Fruit fly (Drosophila melanogaster) whole organism, embryonic: ENCODE results near the gene CG6414.

Source experiments
- Atf6 ChIP-seq: fragments of 200-800 bp; sonication (Bioruptor generic); IDR thresholded peaks from 2 replicates; pipeline ENCODE4 v1.3.6; 2022; ENCODE audit warnings: missing biosample characterization, missing genetic modification characterization
- CG10959 ChIP-seq: fragments of 200-800 bp; sonication (Bioruptor generic); IDR thresholded peaks from 2 replicates; pipeline ENCODE4 v1.3.6; 2022; ENCODE audit warnings: missing biosample characterization, missing genetic modification characterization
- CG12104 ChIP-seq: fragments of 200-800 bp; sonication (Bioruptor generic); optimal IDR thresholded peaks from 3 replicates; lab custom pipeline; 2016; ENCODE audit warnings: missing biosample characterization, missing genetic modification characterization
- CG12219 ChIP-seq: fragments of 200-800 bp; sonication (Bioruptor generic); optimal IDR thresholded peaks from 3 replicates; lab custom pipeline; 2018; ENCODE audit warnings: missing biosample characterization, mild to moderate bottlenecking, missing genetic modification characterization
- CG12299 ChIP-seq: fragments of 200-800 bp; sonication (Bioruptor generic); optimal IDR thresholded peaks from 2 replicates; lab custom pipeline; 2018; ENCODE audit warnings: missing biosample characterization, mild to moderate bottlenecking, missing genetic modification characterization
- CG12391 ChIP-seq: fragments of 200-800 bp; sonication (Bioruptor generic); optimal IDR thresholded peaks from 3 replicates; lab custom pipeline; 2018; ENCODE audit warnings: missing biosample characterization, mild to moderate bottlenecking, missing genetic modification characterization, moderate library complexity
- CG13123 ChIP-seq: fragments of 200-800 bp; sonication (Bioruptor generic); optimal IDR thresholded peaks from 2 replicates; lab custom pipeline; 2016; ENCODE audit warnings: missing biosample characterization, missing genetic modification characterization
- CG13296 ChIP-seq: fragments of 200-800 bp; sonication (Bioruptor generic); optimal IDR thresholded peaks from 3 replicates; lab custom pipeline; 2018; ENCODE audit warnings: missing biosample characterization, mild to moderate bottlenecking, missing genetic modification characterization
- CG13424 ChIP-seq: fragments of 200-800 bp; sonication (Bioruptor generic); optimal IDR thresholded peaks from 2 replicates; lab custom pipeline; 2019; ENCODE audit warnings: missing biosample characterization, mild to moderate bottlenecking, missing genetic modification characterization, moderate library complexity
- CG14667 ChIP-seq: fragments of 200-800 bp; sonication (Bioruptor generic); IDR thresholded peaks from 2 replicates; pipeline ENCODE4 v1.3.6; 2022; ENCODE audit warnings: missing biosample characterization, missing genetic modification characterization
- CG1602 ChIP-seq: fragments of 200-800 bp; sonication (Bioruptor generic); optimal IDR thresholded peaks from 3 replicates; lab custom pipeline; 2016; ENCODE audit warnings: missing biosample characterization, missing genetic modification characterization
- CG17912 ChIP-seq: fragments of 200-800 bp; sonication (Bioruptor generic); optimal IDR thresholded peaks from 2 replicates; lab custom pipeline; 2018; ENCODE audit warnings: missing biosample characterization, mild to moderate bottlenecking, missing genetic modification characterization
- CG31224 ChIP-seq: fragments of 200-800 bp; sonication (Bioruptor generic); IDR thresholded peaks from 2 replicates; pipeline ENCODE4 v1.3.6; 2022; ENCODE audit warnings: missing biosample characterization, missing genetic modification characterization
- CG3281 ChIP-seq: fragments of 200-800 bp; sonication (Bioruptor generic); optimal IDR thresholded peaks from 3 replicates; lab custom pipeline; 2017; ENCODE audit warnings: missing biosample characterization, mild to moderate bottlenecking, missing genetic modification characterization
- CG33213 ChIP-seq: fragments of 200-800 bp; sonication (Bioruptor generic); optimal IDR thresholded peaks from 3 replicates; lab custom pipeline; 2016; ENCODE audit warnings: missing biosample characterization, missing genetic modification characterization
- CG34376 ChIP-seq: fragments of 200-800 bp; sonication (Bioruptor generic); optimal IDR thresholded peaks from 2 replicates; lab custom pipeline; 2018; ENCODE audit warnings: missing biosample characterization, mild to moderate bottlenecking, missing genetic modification characterization
- CG34422 ChIP-seq: fragments of 200-800 bp; sonication (Bioruptor generic); IDR thresholded peaks from 3 replicates; pipeline ENCODE4 v1.3.6; 2022; ENCODE audit warnings: missing biosample characterization, missing genetic modification characterization
- CG3838 ChIP-seq: fragments of 200-800 bp; sonication (Bioruptor generic); optimal IDR thresholded peaks from 3 replicates; lab custom pipeline; 2016; ENCODE audit warnings: missing biosample characterization, missing genetic modification characterization
- CG4617 ChIP-seq: fragments of 200-800 bp; sonication (Bioruptor generic); optimal IDR thresholded peaks from 3 replicates; lab custom pipeline; 2016; ENCODE audit warnings: missing biosample characterization, missing genetic modification characterization, borderline replicate concordance
- CG6254 ChIP-seq: fragments of 200-800 bp; sonication (Bioruptor generic); optimal IDR thresholded peaks from 3 replicates; lab custom pipeline; 2017; ENCODE audit warnings: mild to moderate bottlenecking, missing biosample characterization, missing genetic modification reagents, missing genetic modification characterization
- CG8478 ChIP-seq: fragments of >200 bp; optimal IDR thresholded peaks from 2 replicates; lab custom pipeline; 2018
- CG9876 ChIP-seq: fragments of 200-800 bp; sonication (Bioruptor generic); optimal IDR thresholded peaks from 2 replicates; lab custom pipeline; 2016; ENCODE audit warnings: missing biosample characterization, missing genetic modification characterization
- MBD-R2 ChIP-seq: fragments of 200-800 bp; sonication (Bioruptor generic); IDR thresholded peaks from 2 replicates; pipeline ENCODE4 v1.3.6; 2022; ENCODE audit warnings: missing biosample characterization, missing genetic modification characterization
- Mad ChIP-seq: fragments of 200-800 bp; sonication (Bioruptor generic); optimal IDR thresholded peaks from 2 replicates; lab custom pipeline; 2016; ENCODE audit warnings: missing biosample characterization, missing genetic modification characterization
- NfI ChIP-seq: fragments of 200-800 bp; sonication (Bioruptor generic); optimal IDR thresholded peaks from 3 replicates; lab custom pipeline; 2018; ENCODE audit warnings: missing biosample characterization, mild to moderate bottlenecking, missing genetic modification characterization, moderate library complexity
- Oli ChIP-seq: fragments of 200-800 bp; sonication (Bioruptor generic); optimal IDR thresholded peaks from 2 replicates; lab custom pipeline; 2018; ENCODE audit warnings: missing biosample characterization, mild to moderate bottlenecking, missing genetic modification characterization, moderate library complexity
- Optix ChIP-seq: fragments of 200-800 bp; sonication (Bioruptor generic); IDR thresholded peaks from 3 replicates; pipeline ENCODE4 v1.3.6; 2022; ENCODE audit warnings: missing biosample characterization, missing genetic modification characterization
- Pdp1 ChIP-seq, 2 experiments: fragments of 200-800 bp; sonication (Bioruptor generic); optimal IDR thresholded peaks; 3 replicates each; lab custom pipeline; 2016; ENCODE audit warnings: missing biosample characterization in 2 of 2, missing genetic modification characterization in 2 of 2, mild to moderate bottlenecking in 1 of 2, moderate library complexity in 1 of 2
- Side ChIP-seq: fragments of 200-800 bp; sonication (Bioruptor generic); optimal IDR thresholded peaks from 2 replicates; lab custom pipeline; 2016; ENCODE audit warnings: missing biosample characterization, missing genetic modification characterization
- TFAM ChIP-seq: fragments of 200-800 bp; sonication (Bioruptor generic); optimal IDR thresholded peaks from 2 replicates; lab custom pipeline; 2017; ENCODE audit warnings: missing biosample characterization, missing genetic modification characterization, inconsistent platforms
- abd-A ChIP-seq: fragments of 200-800 bp; sonication (Bioruptor generic); optimal IDR thresholded peaks from 3 replicates; lab custom pipeline; 2019; ENCODE audit warnings: missing biosample characterization, mild to moderate bottlenecking, missing genetic modification characterization, moderate library complexity
- ap ChIP-seq: fragments of 200-800 bp; sonication (Bioruptor generic); IDR thresholded peaks from 2 replicates; pipeline ENCODE4 v1.3.6; 2022; ENCODE audit warnings: missing biosample characterization, missing genetic modification characterization
- bcd ChIP-seq: fragments of 200-800 bp; sonication (Bioruptor generic); optimal IDR thresholded peaks from 2 replicates; lab custom pipeline; 2017; ENCODE audit warnings: missing biosample characterization, mild to moderate bottlenecking, missing genetic modification characterization
- bowl ChIP-seq: fragments of 200-800 bp; sonication (Bioruptor generic); IDR thresholded peaks from 2 replicates; pipeline ENCODE4 v1.3.6; 2022; ENCODE audit warnings: missing biosample characterization, missing genetic modification characterization
- cad ChIP-seq: fragments of >200 bp; optimal IDR thresholded peaks from 2 replicates; lab custom pipeline; 2017; ENCODE audit warnings: missing biosample characterization, missing genetic modification characterization
- caup ChIP-seq: fragments of 200-800 bp; sonication (Bioruptor generic); optimal IDR thresholded peaks from 3 replicates; lab custom pipeline; 2017; ENCODE audit warnings: missing biosample characterization, mild to moderate bottlenecking, missing genetic modification characterization, moderate library complexity; ENCODE audit not compliant: severe bottlenecking
- chm ChIP-seq: fragments of 200-800 bp; sonication (Bioruptor generic); IDR thresholded peaks from 2 replicates; pipeline ENCODE4 v1.3.6; 2022; ENCODE audit warnings: missing biosample characterization, missing genetic modification characterization
- chn ChIP-seq: fragments of 200-800 bp; sonication (Bioruptor generic); optimal IDR thresholded peaks from 2 replicates; lab custom pipeline; 2016; ENCODE audit warnings: missing biosample characterization, missing genetic modification characterization
- da ChIP-seq: fragments of 200-800 bp; sonication (Bioruptor generic); optimal IDR thresholded peaks from 2 replicates; lab custom pipeline; 2016; ENCODE audit warnings: missing biosample characterization, missing genetic modification characterization
- eve ChIP-seq, 2 experiments: fragments of >200 bp; optimal IDR thresholded peaks; 2 replicates each; lab custom pipeline; 2017; ENCODE audit warnings: missing biosample characterization in 2 of 2, missing genetic modification characterization in 2 of 2
- eyg ChIP-seq: fragments of 200-800 bp; sonication (Bioruptor generic); optimal IDR thresholded peaks from 3 replicates; lab custom pipeline; 2016; ENCODE audit warnings: missing biosample characterization, missing genetic modification characterization
- jigr1 ChIP-seq: fragments of 200-800 bp; sonication (Bioruptor generic); IDR thresholded peaks from 3 replicates; pipeline ENCODE4 v1.3.6; 2022; ENCODE audit warnings: missing biosample characterization, missing genetic modification characterization
- jumu ChIP-seq: fragments of 200-800 bp; sonication (Bioruptor generic); optimal IDR thresholded peaks from 3 replicates; lab custom pipeline; 2016; ENCODE audit warnings: missing biosample characterization, missing genetic modification characterization
- lmd ChIP-seq: fragments of 200-800 bp; sonication (Bioruptor generic); IDR thresholded peaks from 2 replicates; pipeline ENCODE4 v1.3.6; 2022; ENCODE audit warnings: missing biosample characterization, missing genetic modification characterization
- nerfin-2 ChIP-seq: fragments of 200-800 bp; sonication (Bioruptor generic); IDR thresholded peaks from 2 replicates; pipeline ENCODE4 v1.3.6; 2022; ENCODE audit warnings: missing biosample characterization, missing genetic modification characterization; ENCODE audit not compliant: partially characterized antibody
- p53 ChIP-seq: fragments of 200-800 bp; sonication (Bioruptor generic); optimal IDR thresholded peaks from 2 replicates; lab custom pipeline; 2016; ENCODE audit warnings: missing biosample characterization, missing genetic modification characterization
- stwl ChIP-seq: fragments of 200-800 bp; sonication (Bioruptor generic); optimal IDR thresholded peaks from 3 replicates; lab custom pipeline; 2018; ENCODE audit warnings: missing biosample characterization, mild to moderate bottlenecking, missing genetic modification characterization, moderate library complexity
- tin ChIP-seq: fragments of 200-800 bp; sonication (Bioruptor generic); optimal IDR thresholded peaks from 3 replicates; lab custom pipeline; 2016; ENCODE audit warnings: missing biosample characterization, missing genetic modification characterization
- trh ChIP-seq: fragments of 200-800 bp; sonication (Bioruptor generic); optimal IDR thresholded peaks from 2 replicates; lab custom pipeline; 2016; ENCODE audit warnings: missing biosample characterization, missing genetic modification characterization
- twi ChIP-seq: fragments of 200-800 bp; optimal IDR thresholded peaks from 2 replicates; lab custom pipeline; 2019; ENCODE audit warnings: missing biosample characterization, mild to moderate bottlenecking, missing genetic modification characterization, moderate library complexity
- zfh2 ChIP-seq: fragments of 200-800 bp; sonication (Bioruptor generic); optimal IDR thresholded peaks from 2 replicates; lab custom pipeline; 2016; ENCODE audit warnings: missing biosample characterization, missing genetic modification characterization

The CG6414 gene

DNA sequence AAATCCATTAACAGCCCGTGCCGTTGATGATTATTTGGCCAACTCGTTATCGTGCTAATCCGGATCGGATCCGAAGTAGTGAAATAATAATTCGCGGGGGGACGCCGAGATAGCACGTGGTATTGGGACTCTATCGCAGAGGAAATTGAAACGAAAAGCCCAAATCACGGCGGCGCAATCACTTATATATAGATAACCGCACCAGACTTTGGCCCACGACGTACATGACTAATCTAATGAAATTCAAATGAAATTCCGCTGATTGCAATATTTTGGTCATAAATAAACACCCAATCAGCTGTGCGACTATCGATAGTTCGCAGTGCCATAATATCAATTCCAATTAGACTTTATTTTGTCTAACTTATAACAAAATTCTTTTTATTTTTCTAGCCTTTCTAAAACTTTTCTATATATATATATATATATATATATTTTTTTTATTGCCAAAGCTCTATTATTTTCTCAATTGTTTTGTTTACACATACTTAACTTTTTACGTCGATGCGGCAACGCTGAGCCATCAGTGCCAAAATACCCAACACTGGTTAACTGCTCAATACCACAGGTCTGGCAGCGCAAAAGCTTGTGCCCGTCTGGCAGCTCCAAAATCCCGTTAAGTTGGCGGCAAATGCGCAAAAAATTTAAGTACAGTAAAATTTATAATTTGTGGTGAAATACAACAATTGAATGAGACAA is 2.7 kb downstream of the CG6414 start, which contains the start of gene CG6428 (continued):
- TF ChIP-seq CG31224 (GFP tag; lab: Robert Waterston, UW) (no peak), NfI (peak; percentile 48), tin (GFP tag; lab: Kevin White, UChicago) (peak; percentile 49), CG14667 (GFP tag; lab: Robert Waterston, UW) (no peak), CG12299 (peak; percentile 48), da (GFP tag; lab: Kevin White, UChicago) (no peak), chm (no peak), CG4617 (GFP tag; lab: Kevin White, UChicago) (peak; percentile 13), jigr1 (GFP tag; lab: Robert Waterston, UW) (no peak), abd-A (tag; lab: Kevin White, UChicago) (peak; percentile 70), CG33213 (GFP tag; lab: Kevin White, UChicago) (peak; percentile 28), eve (GFP tag; optimal IDR thresholded peaks at IDR 0.05; lab: Kevin White, UChicago) (no peak), TFAM (GFP tag; lab: Kevin White, UChicago) (no peak), Side (GFP tag; lab: Kevin White, UChicago) (no peak), Oli (tag; lab: Kevin White, UChicago) (no peak), trh (GFP tag; lab: Kevin White, UChicago) (no peak), CG6254 (GFP tag; lab: Kevin White, UChicago) (no peak), CG10959 (GFP tag; lab: Robert Waterston, UW) (no peak), p53 (GFP tag; lab: Kevin White, UChicago) (no peak), CG3281 (GFP tag; lab: Kevin White, UChicago) (peak; percentile 16), bcd (GFP tag; lab: Kevin White, UChicago) (peak; percentile 21), CG13296 (peak; percentile 57), CG34422 (GFP tag; lab: Robert Waterston, UW) (0 out of 3 replicates have a peak, but pooled peaks have one; percentile 42), Pdp1 (GFP tag; optimal IDR thresholded peaks at IDR 0.05; lab: Kevin White, UChicago) (peak in 1 of 2 experiments; percentile 7), stwl (tag; lab: Kevin White, UChicago) (peak; percentile 80), Atf6 (GFP tag; lab: Robert Waterston, UW) (no peak), Optix (GFP tag; lab: Robert Waterston, UW) (no peak), chn (GFP tag; lab: Kevin White, UChicago) (peak; percentile 26), CG8478 (no peak), lmd (GFP tag; lab: Robert Waterston, UW) (peak; percentile 38; the same call in 1 of the 2 replicates), twi (tag; lab: Kevin White, UChicago) (no peak), CG12104 (GFP tag; lab: Kevin White, UChicago) (no peak), CG1602 (GFP tag; lab: Kevin White, UChicago) (no peak), CG12219 (no peak), bowl (no peak), zfh2 (GFP tag; lab: Kevin White, UChicago) (peak; percentile 44), caup (GFP tag; lab: Kevin White, UChicago) (peak; percentile 37), CG13424 (tag; lab: Kevin White, UChicago) (peak; percentile 44), eyg (GFP tag; lab: Kevin White, UChicago) (no peak), CG13123 (no peak), ap (GFP tag; lab: Robert Waterston, UW) (no peak), MBD-R2 (GFP tag; lab: Robert Waterston, UW) (peak; percentile 63; the same call in 1 of the 2 replicates), jumu (peak; percentile 11), CG34376 (GFP tag; lab: Kevin White, UChicago) (peak; percentile 83), CG17912 (GFP tag; lab: Kevin White, UChicago) (no peak), CG3838 (GFP tag; lab: Kevin White, UChicago) (no peak), CG9876 (GFP tag; lab: Kevin White, UChicago) (no peak), cad (no peak), Mad (GFP tag; lab: Kevin White, UChicago) (peak; percentile 8), nerfin-2 (0 out of 2 replicates have a peak, but pooled peaks have one; percentile 37), CG12391 (tag; lab: Kevin White, UChicago) (peak; percentile 61)
